Worm (Caenorhabditis elegans): ENCODE data around the gene sri-27.

The sri-27 gene

DNA sequence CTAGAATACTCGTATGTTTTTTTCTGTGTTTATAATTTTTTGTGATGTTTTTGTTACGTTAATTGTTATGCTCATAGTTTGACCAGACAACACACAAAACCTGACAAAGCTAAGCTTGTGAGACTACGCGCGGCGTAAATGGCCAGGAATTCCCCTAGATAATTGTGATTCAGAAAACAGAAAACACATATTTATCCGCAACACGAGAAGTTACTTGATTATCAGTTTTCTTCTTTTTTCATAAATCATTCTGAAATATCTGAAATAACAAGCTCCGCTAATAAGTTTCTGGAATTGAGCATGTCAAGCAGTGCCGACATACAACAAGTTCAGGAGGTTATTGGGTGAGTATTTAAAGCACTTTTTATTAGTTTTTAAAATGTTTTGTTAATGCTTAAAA is 14.5 kb upstream of the sri-27 start, which contains the start of gene srw-100:
srw-100 (plus strand) TSS at position 301 of the 400 bp plus-strand sequence.
- no peak for TF ChIP-seq nhr-77 (tag; optimal IDR thresholded peaks at IDR 0.05)

DNA sequence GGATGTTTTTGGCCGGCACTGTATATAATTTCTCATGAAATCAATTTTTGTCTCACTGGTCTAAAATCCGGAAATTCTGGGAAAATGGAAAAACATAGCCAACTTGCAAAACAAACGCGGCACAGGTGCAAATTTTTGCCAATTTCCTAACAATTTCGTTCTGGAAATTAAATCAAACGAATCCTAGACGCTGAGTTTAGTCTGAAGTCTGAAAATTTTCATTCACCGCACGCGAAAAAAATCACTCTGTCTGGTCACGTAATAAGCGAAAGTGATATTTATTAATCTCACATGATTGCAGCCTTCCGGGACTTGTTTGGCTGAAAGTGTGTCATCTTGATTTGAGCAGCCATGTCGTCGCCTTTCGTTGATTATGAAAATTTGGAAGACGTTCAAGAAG is 8.6 kb upstream of the sri-27 start, which contains the start of gene srw-103:
srw-103 (plus strand) TSS at position 301 of the 400 bp plus-strand sequence.
- no peak for TF ChIP-seq nhr-12 (tag; optimal IDR thresholded peaks at IDR 0.05)
- TF ChIP-seq mdl-1 (tag; optimal IDR thresholded peaks at IDR 0.05): no peak
- no peak for TF ChIP-seq ceh-9 (tag; optimal IDR thresholded peaks at IDR 0.05)
- TF ChIP-seq jun-1 (tag; optimal IDR thresholded peaks at IDR 0.05): no peak
- no peak for TF ChIP-seq elt-1 (tag; optimal IDR thresholded peaks at IDR 0.05)
- TF ChIP-seq snpc-4 (tag; optimal IDR thresholded peaks at IDR 0.05): no peak
- no peak for TF ChIP-seq ceh-16 (tag; optimal IDR thresholded peaks at IDR 0.05)
- TF ChIP-seq egl-27 (tag; optimal IDR thresholded peaks at IDR 0.05): no peak
- TF ChIP-seq elt-3 (tag; optimal IDR thresholded peaks at IDR 0.05): no peak
- TF ChIP-seq nhr-11 (tag; optimal IDR thresholded peaks at IDR 0.05): no peak
- no peak for TF ChIP-seq pqm-1 (tag; optimal IDR thresholded peaks at IDR 0.05)
- no peak for TF ChIP-seq ZK546.5 (tag; optimal IDR thresholded peaks at IDR 0.05)
- no peak for TF ChIP-seq ama-1 (optimal IDR thresholded peaks at IDR 0.05)
- TF ChIP-seq pha-4 (tag; optimal IDR thresholded peaks at IDR 0.05): no peak
- TF ChIP-seq elt-2 (tag; optimal IDR thresholded peaks at IDR 0.05): no peak

ce11 chrV:1718232-1718631 is 7.2 kb upstream of the sri-27 start:
- TF ChIP-seq lin-39 (tag; optimal IDR thresholded peaks at IDR 0.05) (no peak), ceh-16 (tag; optimal IDR thresholded peaks at IDR 0.05) (no peak), fkh-10 (GFP tag; optimal IDR thresholded peaks at IDR 0.05) (no peak), fos-1 (tag; optimal IDR thresholded peaks at IDR 0.05) (no peak), ceh-28 (tag; optimal IDR thresholded peaks at IDR 0.05) (no peak)

DNA sequence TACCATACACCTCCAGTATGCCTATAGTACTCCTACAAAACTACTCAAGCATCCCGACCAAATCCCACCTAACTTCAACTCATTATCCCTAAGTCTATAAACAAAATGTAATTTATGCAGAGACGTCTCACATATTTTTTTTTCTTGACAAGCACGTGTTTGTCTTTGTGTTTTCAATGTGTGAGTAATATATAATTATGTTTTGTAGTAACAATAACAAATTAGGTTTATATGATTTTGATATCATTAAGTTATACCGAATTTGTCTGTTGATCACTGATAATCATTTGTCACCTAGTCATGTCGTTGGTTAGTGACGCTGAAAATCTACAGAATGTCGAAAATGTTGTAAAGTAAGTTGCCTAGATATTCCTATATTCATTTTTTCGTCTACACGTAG is 5.5 kb upstream of the sri-27 start, which contains the start of gene srw-102:
srw-102 (plus strand) TSS at position 301 of the 400 bp plus-strand sequence.
- TF ChIP-seq fos-1 (tag; optimal IDR thresholded peaks at IDR 0.05) (no peak), nfya-1 (tag; optimal IDR thresholded peaks at IDR 0.05; ENCODE audit: insufficient read depth) (no peak), ama-1 (optimal IDR thresholded peaks at IDR 0.05) (no peak), hmg-11 (tag; optimal IDR thresholded peaks at IDR 0.05) (no peak), ceh-9 (tag; optimal IDR thresholded peaks at IDR 0.05) (no peak), lin-15B (tag; optimal IDR thresholded peaks at IDR 0.05) (no peak), eor-1 (tag; optimal IDR thresholded peaks at IDR 0.05) (no peak), nhr-23 (tag; optimal IDR thresholded peaks at IDR 0.05) (no peak), pqm-1 (tag; optimal IDR thresholded peaks at IDR 0.05) (no peak), skn-1 (tag; optimal IDR thresholded peaks at IDR 0.05) (no peak), elt-1 (tag; optimal IDR thresholded peaks at IDR 0.05) (no peak), ceh-82 (tag; optimal IDR thresholded peaks at IDR 0.05) (no peak), ztf-11 (tag; optimal IDR thresholded peaks at IDR 0.05) (no peak)

DNA sequence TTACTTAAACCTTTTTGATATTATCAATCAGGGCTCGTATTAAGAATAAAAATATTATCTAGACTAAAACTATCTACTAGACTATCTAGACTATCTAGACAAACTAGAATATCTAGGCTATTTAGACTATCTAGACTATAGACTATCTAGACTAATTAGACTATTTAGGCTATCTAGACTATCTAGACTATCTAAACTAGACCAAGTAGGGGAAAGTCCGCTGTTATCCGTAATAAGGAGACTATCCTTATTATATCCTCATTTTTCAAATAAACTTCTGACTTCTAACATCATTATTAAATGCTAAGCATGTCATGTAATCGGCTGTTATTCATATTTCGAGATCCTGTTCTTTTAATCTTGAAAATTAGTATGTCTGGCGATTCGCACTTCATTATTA is 3.5 kb upstream of the sri-27 start, which contains the start of gene srw-101:
srw-101 (plus strand) TSS at position 301 of the 400 bp plus-strand sequence.
- TF ChIP-seq mdl-1 (tag; optimal IDR thresholded peaks at IDR 0.05) (no peak), egl-5 (tag; optimal IDR thresholded peaks at IDR 0.05) (no peak), fkh-10 (GFP tag; optimal IDR thresholded peaks at IDR 0.05) (no peak)

DNA sequence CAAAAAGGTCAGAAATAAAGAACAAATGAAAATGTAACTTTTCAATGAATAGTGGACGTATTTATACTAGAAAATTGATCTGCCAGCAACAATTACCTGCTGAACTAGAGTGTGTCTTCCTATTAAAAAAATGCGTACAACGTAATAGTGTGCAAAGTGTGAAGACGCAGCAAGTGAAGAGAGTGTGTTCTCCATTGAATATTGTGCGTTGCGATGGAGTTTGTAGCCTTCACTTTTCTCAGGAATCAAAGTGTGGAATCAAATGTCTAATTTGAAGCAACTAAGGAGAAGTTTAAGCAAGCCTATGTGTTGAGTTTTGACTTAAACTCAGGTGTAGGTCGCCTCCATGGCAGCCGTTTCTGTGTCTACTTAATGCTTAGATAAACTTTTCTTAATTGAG is 6.5 kb downstream of the sri-27 start, which contains the start of gene gst-21:
gst-21 (minus strand) TSS at position 101 of the 400 bp plus-strand sequence.
- TF ChIP-seq fkh-2 (tag; optimal IDR thresholded peaks at IDR 0.05): no peak
- no peak for TF ChIP-seq nhr-23 (tag; optimal IDR thresholded peaks at IDR 0.05)
- TF ChIP-seq nhr-43 (tag; optimal IDR thresholded peaks at IDR 0.05; ENCODE audit: poor library complexity, severe bottlenecking): no peak
- TF ChIP-seq fkh-10 (GFP tag; optimal IDR thresholded peaks at IDR 0.05): no peak
- TF ChIP-seq egl-27 (tag; optimal IDR thresholded peaks at IDR 0.05): no peak
- TF ChIP-seq skn-1 (tag; optimal IDR thresholded peaks at IDR 0.05): no peak
- no peak for TF ChIP-seq nhr-237 (tag; optimal IDR thresholded peaks at IDR 0.05)
- no peak for TF ChIP-seq eor-1 (tag; optimal IDR thresholded peaks at IDR 0.05)
- no peak for TF ChIP-seq ceh-82 (tag; optimal IDR thresholded peaks at IDR 0.05)
- no peak for TF ChIP-seq ceh-9 (tag; optimal IDR thresholded peaks at IDR 0.05)
- no peak for TF ChIP-seq lin-15B (tag; optimal IDR thresholded peaks at IDR 0.05)
